Worm (Caenorhabditis elegans) whole organism, L4/young adult: Measurements from ENCODE around the gene sem-5.

Source experiments
- W03F9.2 ChIP-seq: fragments of 150-350 bp; optimal IDR thresholded peaks from 2 replicates; lab custom pipeline; 2014; ENCODE audit warnings: missing biosample characterization, missing genetic modification characterization
- dao-5 ChIP-seq: sonication (generic microtip); optimal IDR thresholded peaks from 2 replicates; lab custom pipeline; 2016; ENCODE audit warnings: missing genotype, missing genetic modification characterization, moderate library complexity, missing compliant biosample characterization
- him-1 ChIP-seq: sonication (generic microtip); optimal IDR thresholded peaks from 2 replicates; lab custom pipeline; 2016; ENCODE audit warnings: missing genotype, missing genetic modification reagents, missing genetic modification characterization, missing compliant biosample characterization

- TF ChIP-seq him-1 (tag; lab: Kevin White, UChicago) (no peak), W03F9.2 (tag; lab: Kevin White, UChicago) (no peak), dao-5 (tag; lab: Kevin White, UChicago) (no peak)
These were observed 8.5 kb downstream of the sem-5 start for ce11 chrX:7953063-7953337.
